Worm (Caenorhabditis elegans) whole organism, midembryonic: ENCODE measurements around the gene F26G1.9.

Experiments
- T22C8.4 ChIP-seq: fragments of 200-800 bp; sonication (Bioruptor generic); IDR thresholded peaks from 2 replicates; pipeline ENCODE4 v1.3.6; 2022; ENCODE audit warnings: missing genetic modification characterization, missing compliant biosample characterization
- cog-1 ChIP-seq: sonication (generic microtip); optimal IDR thresholded peaks from 2 replicates; lab custom pipeline; 2016; ENCODE audit warnings: missing genetic modification characterization, missing compliant biosample characterization
- flt-1 ChIP-seq: fragments of 200-800 bp; sonication (Bioruptor generic); IDR thresholded peaks from 2 replicates; pipeline ENCODE4 v1.3.6; 2022; ENCODE audit warnings: missing genetic modification characterization, missing compliant biosample characterization
- klf-2 ChIP-seq: fragments of 200-800 bp; sonication (Bioruptor generic); conservative IDR thresholded peaks from 2 replicates; pipeline ENCODE4 v1.3.6; 2022; ENCODE audit warnings: missing genetic modification reagents, missing genetic modification characterization, missing compliant biosample characterization
- med-1 ChIP-seq: sonication (generic microtip); optimal IDR thresholded peaks from 2 replicates; lab custom pipeline; 2017; ENCODE audit warnings: missing genetic modification characterization, mild to moderate bottlenecking, missing compliant biosample characterization, antibody characterized with exemption, missing genetic modification reagents; ENCODE audit not compliant: insufficient read depth
- ref-1 ChIP-seq: fragments of 200-800 bp; sonication (Bioruptor generic); conservative IDR thresholded peaks from 2 replicates; pipeline ENCODE4 v1.3.6; 2022; ENCODE audit warnings: missing genetic modification reagents, missing genetic modification characterization, missing compliant biosample characterization
- tab-1 ChIP-seq: fragments of 200-800 bp; sonication (Bioruptor generic); IDR thresholded peaks from 2 replicates; pipeline ENCODE4 v1.3.6; 2022; ENCODE audit warnings: missing genetic modification characterization, missing compliant biosample characterization
- ztf-23 ChIP-seq: fragments of 200-800 bp; sonication (Bioruptor generic); IDR thresholded peaks from 2 replicates; pipeline ENCODE4 v1.3.6; 2022; ENCODE audit warnings: missing genetic modification reagents, missing genetic modification characterization, missing compliant biosample characterization
- ztf-29 ChIP-seq: fragments of 200-800 bp; sonication (Bioruptor generic); IDR thresholded peaks from 2 replicates; pipeline ENCODE4 v1.3.6; 2022; ENCODE audit warnings: missing genetic modification reagents, missing genetic modification characterization, missing compliant biosample characterization

The F26G1.9 gene

ce11 chrII:4773891-4774432 lies at the start of gene F26G1.9, which contains the start of gene F26G1.10:
F26G1.9 (minus strand) TSS chrII:4773991.
F26G1.10 (plus strand) TSS chrII:4774382.
- TF ChIP-seq T22C8.4 (GFP tag; lab: Robert Waterston, UW) = no peak
- no peak for TF ChIP-seq tab-1 (GFP tag; lab: Robert Waterston, UW)
- TF ChIP-seq med-1 = no peak
- no peak for TF ChIP-seq ref-1 (GFP tag; lab: Robert Waterston, UW)
- TF ChIP-seq flt-1 = no peak
- no peak for TF ChIP-seq ztf-23 (GFP tag; lab: Robert Waterston, UW)
- no peak for TF ChIP-seq ztf-29 (GFP tag; lab: Robert Waterston, UW)
- TF ChIP-seq klf-2 = no peak
- no peak for TF ChIP-seq cog-1 (tag; lab: Kevin White, UChicago)

- TF ChIP-seq klf-2 (no peak), tab-1 (GFP tag; lab: Robert Waterston, UW) (no peak), flt-1 (no peak), ref-1 (GFP tag; lab: Robert Waterston, UW) (no peak), med-1 (no peak), T22C8.4 (GFP tag; lab: Robert Waterston, UW) (no peak), cog-1 (tag; lab: Kevin White, UChicago) (no peak), ztf-23 (GFP tag; lab: Robert Waterston, UW) (no peak), ztf-29 (GFP tag; lab: Robert Waterston, UW) (no peak)
These were observed 48.8 kb upstream of the F26G1.9 start for ce11 chrII:4822610-4823009.

ce11 chrII:4821739-4822138 lies 47.9 kb upstream of the F26G1.9 start, which contains the start of gene lact-5:
lact-5 (minus strand) TSS chrII:4821739.
- TF ChIP-seq klf-2 = no peak
- TF ChIP-seq ref-1 (GFP tag; lab: Robert Waterston, UW) = no peak
- TF ChIP-seq flt-1 = no peak
- TF ChIP-seq ztf-23 (GFP tag; lab: Robert Waterston, UW) = no peak
- TF ChIP-seq ztf-29 (GFP tag; lab: Robert Waterston, UW) = no peak
- TF ChIP-seq cog-1 (tag; lab: Kevin White, UChicago) = no peak

- TF ChIP-seq ztf-29 (GFP tag; lab: Robert Waterston, UW) = no peak
- no peak for TF ChIP-seq T22C8.4 (GFP tag; lab: Robert Waterston, UW)
- TF ChIP-seq flt-1 = no peak
- no peak for TF ChIP-seq ref-1 (GFP tag; lab: Robert Waterston, UW)
- TF ChIP-seq ztf-23 (GFP tag; lab: Robert Waterston, UW) = no peak
- no peak for TF ChIP-seq med-1
- TF ChIP-seq tab-1 (GFP tag; lab: Robert Waterston, UW) = no peak
- no peak for TF ChIP-seq klf-2
- TF ChIP-seq cog-1 (tag; lab: Kevin White, UChicago) = no peak
These were observed 45.0 kb upstream of the F26G1.9 start for ce11 chrII:4818780-4819179.

ce11 chrII:4815356-4815755 lies 41.6 kb upstream of the F26G1.9 start:
- no peak for TF ChIP-seq cog-1 (tag; lab: Kevin White, UChicago)
- TF ChIP-seq flt-1 = no peak
- no peak for TF ChIP-seq klf-2

- TF ChIP-seq ztf-29 (GFP tag; lab: Robert Waterston, UW) (no peak), tab-1 (GFP tag; lab: Robert Waterston, UW) (no peak), ztf-23 (GFP tag; lab: Robert Waterston, UW) (no peak), ref-1 (GFP tag; lab: Robert Waterston, UW) (no peak), T22C8.4 (GFP tag; lab: Robert Waterston, UW) (no peak), med-1 (no peak), cog-1 (tag; lab: Kevin White, UChicago) (no peak)
These were observed 38.2 kb upstream of the F26G1.9 start, which contains the start of gene rig-6 for ce11 chrII:4811986-4812385. rig-6 (minus strand) TSS chrII:4812086.

ce11 chrII:4806726-4807125 lies 32.9 kb upstream of the F26G1.9 start:
- TF ChIP-seq med-1 (no peak), cog-1 (tag; lab: Kevin White, UChicago) (no peak), tab-1 (GFP tag; lab: Robert Waterston, UW) (no peak), klf-2 (no peak), ztf-29 (GFP tag; lab: Robert Waterston, UW) (no peak), ref-1 (GFP tag; lab: Robert Waterston, UW) (no peak), ztf-23 (GFP tag; lab: Robert Waterston, UW) (no peak), T22C8.4 (GFP tag; lab: Robert Waterston, UW) (no peak), flt-1 (no peak)

ce11 chrII:4806261-4806660 lies 32.5 kb upstream of the F26G1.9 start:
- TF ChIP-seq cog-1 (tag; lab: Kevin White, UChicago) = no peak
- no peak for TF ChIP-seq flt-1
- TF ChIP-seq T22C8.4 (GFP tag; lab: Robert Waterston, UW) = no peak
- no peak for TF ChIP-seq klf-2
- TF ChIP-seq tab-1 (GFP tag; lab: Robert Waterston, UW) = no peak
- no peak for TF ChIP-seq ztf-23 (GFP tag; lab: Robert Waterston, UW)
- TF ChIP-seq ref-1 (GFP tag; lab: Robert Waterston, UW) = no peak
- no peak for TF ChIP-seq med-1
- no peak for TF ChIP-seq ztf-29 (GFP tag; lab: Robert Waterston, UW)

ce11 chrII:4805799-4806198 lies 32.0 kb upstream of the F26G1.9 start:
- no peak for TF ChIP-seq ztf-23 (GFP tag; lab: Robert Waterston, UW)
- TF ChIP-seq flt-1 = no peak
- no peak for TF ChIP-seq med-1
- no peak for TF ChIP-seq ztf-29 (GFP tag; lab: Robert Waterston, UW)
- no peak for TF ChIP-seq ref-1 (GFP tag; lab: Robert Waterston, UW)
- no peak for TF ChIP-seq T22C8.4 (GFP tag; lab: Robert Waterston, UW)
- TF ChIP-seq tab-1 (GFP tag; lab: Robert Waterston, UW) = no peak
- no peak for TF ChIP-seq klf-2
- TF ChIP-seq cog-1 (tag; lab: Kevin White, UChicago) = no peak

- no peak for TF ChIP-seq klf-2
- TF ChIP-seq med-1 = no peak
- TF ChIP-seq cog-1 (tag; lab: Kevin White, UChicago) = no peak
- TF ChIP-seq T22C8.4 (GFP tag; lab: Robert Waterston, UW) = no peak
- TF ChIP-seq ref-1 (GFP tag; lab: Robert Waterston, UW) = no peak
- TF ChIP-seq tab-1 (GFP tag; lab: Robert Waterston, UW) = no peak
- no peak for TF ChIP-seq ztf-23 (GFP tag; lab: Robert Waterston, UW)
- no peak for TF ChIP-seq ztf-29 (GFP tag; lab: Robert Waterston, UW)
- no peak for TF ChIP-seq flt-1
These were observed 29.1 kb upstream of the F26G1.9 start for ce11 chrII:4802917-4803316.
